Worm (Caenorhabditis elegans): ENCODE data around the gene vps-33.2.

DNA sequence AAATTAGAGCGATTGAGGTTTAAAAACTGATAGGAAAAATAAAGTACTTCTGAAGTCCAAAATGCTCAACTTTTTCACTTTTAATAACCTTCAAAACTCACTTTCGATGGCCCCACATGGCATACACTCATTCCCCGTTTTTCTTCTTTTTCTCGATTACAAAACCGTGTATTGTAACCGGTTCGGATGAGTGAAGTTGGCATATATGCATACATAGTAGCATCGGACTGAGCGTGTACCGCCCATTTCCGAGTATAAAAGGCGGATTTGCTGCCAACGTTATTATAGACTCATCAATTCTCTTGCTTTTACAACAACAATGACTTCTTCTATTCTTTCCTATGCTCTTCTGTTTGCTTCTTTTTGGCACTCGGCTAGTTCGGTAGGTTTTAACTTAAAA is 18.3 kb upstream of the vps-33.2 start, which contains the start of gene C56C10.4:
- TF ChIP-seq him-1 (tag; optimal IDR thresholded peaks at IDR 0.05) (no peak), W03F9.2 (tag; optimal IDR thresholded peaks at IDR 0.05) (no peak), dao-5 (tag; optimal IDR thresholded peaks at IDR 0.05) (no peak)
